Worm (Caenorhabditis elegans) whole organism, young adult: ENCODE measurements around the gene C01G10.5.

Source experiments
- hrde-1 ChIP-seq: sonication (generic microtip); optimal IDR thresholded peaks from 2 replicates; lab custom pipeline; 2016; ENCODE audit warnings: missing genetic modification characterization, mild to moderate bottlenecking, missing compliant biosample characterization, moderate library complexity, missing genotype, missing genetic modification reagents, borderline replicate concordance
- mel-28 ChIP-seq: sonication (generic microtip); optimal IDR thresholded peaks from 2 replicates; lab custom pipeline; 2016; ENCODE audit warnings: borderline replicate concordance, mild to moderate bottlenecking, missing genetic modification characterization, missing compliant biosample characterization
- unc-62 ChIP-seq: fragments of 150-350 bp; optimal IDR thresholded peaks from 2 replicates; lab custom pipeline; 2014; ENCODE audit warnings: missing biosample characterization, missing genetic modification reagents, missing genetic modification characterization

DNA sequence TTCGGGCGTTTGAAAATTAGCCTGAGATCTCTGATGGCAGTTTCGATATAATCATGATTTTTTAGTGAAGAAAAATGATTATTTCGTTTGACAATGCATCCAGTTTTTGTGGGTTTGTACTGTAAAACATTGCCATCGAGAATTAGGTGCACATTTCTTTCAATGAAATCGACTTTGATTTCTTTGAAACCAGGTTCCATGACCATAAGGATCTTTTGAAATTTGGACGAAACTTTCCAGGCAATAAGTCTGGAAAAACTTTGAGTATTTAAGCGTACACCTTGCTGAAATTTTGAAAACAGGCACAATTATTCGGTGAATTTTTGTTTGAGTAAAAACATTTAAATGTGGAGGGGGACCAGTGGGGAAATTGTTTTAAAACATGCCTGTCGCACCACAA, 37.6 kb downstream of the C01G10.5 start:
- TF ChIP-seq hrde-1 (tag; lab: Kevin White, UChicago) (no peak), mel-28 (tag; lab: Kevin White, UChicago) (no peak), unc-62 (GFP tag; lab: Kevin White, UChicago) (no peak)
